Worm (Caenorhabditis elegans) whole organism, L2 larva: ENCODE data around the gene Y48A6B.3.

Source experiments
- F13H6.1 ChIP-seq: sonication (generic microtip); optimal IDR thresholded peaks from 2 replicates; lab custom pipeline; 2016; ENCODE audit warnings: missing genetic modification characterization, missing compliant biosample characterization
- Y55F3AM.14 ChIP-seq: fragments of 200-800 bp; sonication (Bioruptor generic); optimal IDR thresholded peaks from 2 replicates; lab custom pipeline; 2018; ENCODE audit warnings: mild to moderate bottlenecking, missing genetic modification characterization, missing compliant biosample characterization
- alr-1 ChIP-seq: fragments of 150-350 bp; optimal IDR thresholded peaks from 2 replicates; lab custom pipeline; 2014; ENCODE audit warnings: missing biosample characterization, missing genetic modification characterization
- ama-1 ChIP-seq: fragments of 150-350 bp; optimal IDR thresholded peaks from 2 replicates; lab custom pipeline; 2018; ENCODE audit warnings: inconsistent platforms
- blmp-1 ChIP-seq: sonication (generic microtip); optimal IDR thresholded peaks from 2 replicates; lab custom pipeline; 2017; ENCODE audit warnings: missing genetic modification characterization, mild to moderate bottlenecking, missing compliant biosample characterization, antibody characterized with exemption, moderate library complexity; ENCODE audit not compliant: insufficient read depth
- ceh-82 ChIP-seq: fragments of 150-350 bp; optimal IDR thresholded peaks from 2 replicates; lab custom pipeline; 2014; ENCODE audit warnings: missing biosample characterization, missing genetic modification characterization
- crh-2 ChIP-seq: sonication (generic microtip); optimal IDR thresholded peaks from 2 replicates; lab custom pipeline; 2017; ENCODE audit warnings: missing biosample characterization, missing genetic modification characterization
- egl-27 ChIP-seq: sonication (generic microtip); optimal IDR thresholded peaks from 3 replicates; lab custom pipeline; 2017; ENCODE audit warnings: missing biosample characterization, missing genetic modification reagents, missing genetic modification characterization
- fos-1 ChIP-seq: fragments of 150-350 bp; optimal IDR thresholded peaks from 2 replicates; lab custom pipeline; 2014; ENCODE audit warnings: missing biosample characterization, missing genetic modification characterization
- gmeb-1 ChIP-seq: fragments of 150-350 bp; optimal IDR thresholded peaks from 2 replicates; lab custom pipeline; 2014; ENCODE audit warnings: missing biosample characterization, missing genetic modification characterization
- lin-13 ChIP-seq: fragments of 150-350 bp; optimal IDR thresholded peaks from 2 replicates; lab custom pipeline; 2014; ENCODE audit warnings: missing biosample characterization, missing genetic modification reagents, missing genetic modification characterization
- lin-39 ChIP-seq: fragments of 150-350 bp; optimal IDR thresholded peaks from 2 replicates; lab custom pipeline; 2014; ENCODE audit warnings: missing biosample characterization, missing genetic modification reagents, missing genetic modification characterization
- lsy-2 ChIP-seq, 2 experiments: fragments of 150-350 bp in 1 of 2; sonication (generic microtip) in 1 of 2; optimal IDR thresholded peaks; 2 replicates each; lab custom pipeline; 2014 to 2017; ENCODE audit warnings: missing biosample characterization in 2 of 2, missing genetic modification characterization in 2 of 2
- mdl-1 ChIP-seq, 2 experiments: fragments of 150-350 bp in 1 of 2; sonication (generic microtip) in 1 of 2; optimal IDR thresholded peaks; 2 replicates each; lab custom pipeline; 2017; ENCODE audit warnings: missing biosample characterization in 2 of 2, missing genetic modification characterization in 2 of 2
- nhr-10 ChIP-seq: sonication (generic microtip); optimal IDR thresholded peaks from 2 replicates; lab custom pipeline; 2017; ENCODE audit warnings: missing biosample characterization, missing genetic modification characterization
- nhr-11 ChIP-seq: fragments of 150-350 bp; optimal IDR thresholded peaks from 2 replicates; lab custom pipeline; 2014; ENCODE audit warnings: missing biosample characterization, missing genetic modification characterization
- nhr-12 ChIP-seq: fragments of 150-350 bp; optimal IDR thresholded peaks from 2 replicates; lab custom pipeline; 2014; ENCODE audit warnings: missing biosample characterization, missing genetic modification characterization
- nhr-21 ChIP-seq: fragments of 150-350 bp; optimal IDR thresholded peaks from 2 replicates; lab custom pipeline; 2014; ENCODE audit warnings: missing biosample characterization, missing genetic modification characterization
- nhr-23 ChIP-seq: fragments of 150-350 bp; optimal IDR thresholded peaks from 2 replicates; lab custom pipeline; 2014; ENCODE audit warnings: missing biosample characterization, missing genetic modification reagents, missing genetic modification characterization
- nhr-237 ChIP-seq: fragments of 150-350 bp; optimal IDR thresholded peaks from 2 replicates; lab custom pipeline; 2014; ENCODE audit warnings: missing biosample characterization, missing genetic modification characterization
- nhr-25 ChIP-seq: fragments of 150-350 bp; sonication (generic microtip); optimal IDR thresholded peaks from 3 replicates; lab custom pipeline; 2014; ENCODE audit warnings: missing biosample characterization, missing genetic modification characterization
- nhr-6 ChIP-seq: fragments of 150-350 bp; optimal IDR thresholded peaks from 2 replicates; lab custom pipeline; 2014; ENCODE audit warnings: missing biosample characterization, missing genetic modification characterization
- nhr-77 ChIP-seq: fragments of 150-350 bp; optimal IDR thresholded peaks from 2 replicates; lab custom pipeline; 2014; ENCODE audit warnings: missing biosample characterization, missing genetic modification characterization
- sem-4 ChIP-seq: fragments of 150-350 bp; optimal IDR thresholded peaks from 2 replicates; lab custom pipeline; 2014; ENCODE audit warnings: missing biosample characterization, missing genetic modification reagents, missing genetic modification characterization
- skn-1 ChIP-seq: sonication (generic microtip); optimal IDR thresholded peaks from 2 replicates; lab custom pipeline; 2017; ENCODE audit warnings: missing biosample characterization, missing genetic modification characterization
- sma-3 ChIP-seq: sonication (generic microtip); optimal IDR thresholded peaks from 2 replicates; lab custom pipeline; 2016; ENCODE audit warnings: missing genetic modification reagents, missing genetic modification characterization, missing compliant biosample characterization
- sma-9 ChIP-seq, 2 experiments: fragments of 150-350 bp in 1 of 2; sonication (generic microtip) in 1 of 2; optimal IDR thresholded peaks; 2 replicates each; lab custom pipeline; 2014 to 2016; ENCODE audit warnings: missing genetic modification characterization in 2 of 2, mild to moderate bottlenecking in 1 of 2, missing biosample characterization in 1 of 2, missing compliant biosample characterization in 1 of 2, missing genetic modification reagents in 1 of 2, moderate library complexity in 1 of 2
- unc-39 ChIP-seq: fragments of 150-350 bp; optimal IDR thresholded peaks from 2 replicates; lab custom pipeline; 2014; ENCODE audit warnings: missing biosample characterization, missing genetic modification characterization
- unc-55 ChIP-seq: fragments of 150-350 bp; sonication (generic microtip); optimal IDR thresholded peaks from 3 replicates; lab custom pipeline; 2014; ENCODE audit warnings: missing biosample characterization, missing genetic modification reagents, missing genetic modification characterization
- ztf-1 ChIP-seq: fragments of 200-800 bp; sonication (Bioruptor generic); conservative IDR thresholded peaks from 2 replicates; pipeline ENCODE4 v1.3.6; 2022; ENCODE audit warnings: missing genetic modification characterization, missing compliant biosample characterization

Gene Y48A6B.3

DNA sequence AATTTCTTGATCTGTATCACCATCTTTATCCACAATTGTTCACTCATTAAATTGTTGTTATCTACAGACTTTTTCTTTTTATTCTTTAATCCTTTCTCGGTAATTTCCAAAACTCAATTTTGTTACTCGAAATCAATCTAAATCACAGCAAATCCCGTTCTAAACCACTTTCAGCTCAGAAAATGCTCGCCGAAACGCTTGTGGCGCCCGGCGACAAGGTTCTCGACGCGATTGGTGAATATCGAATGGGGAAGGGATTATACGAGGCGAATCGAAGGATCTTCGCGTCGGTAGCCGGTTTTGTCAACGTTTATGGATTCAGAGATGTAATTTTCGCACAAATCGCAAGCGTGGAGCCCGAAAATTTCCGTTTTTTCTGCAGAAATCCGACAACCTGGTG is 847 bp downstream of the Y48A6B.3 start, which contains the start of gene exos-1:
exos-1 (plus strand) TSS at position 175 of the 400 bp plus-strand sequence.
- no peak for TF ChIP-seq ama-1 (lab: Kevin White, UChicago)
- no peak for TF ChIP-seq unc-55 (GFP tag; lab: Kevin White, UChicago)
- TF ChIP-seq Y55F3AM.14 (GFP tag; lab: Kevin White, UChicago) = no peak
- TF ChIP-seq nhr-237 (tag; lab: Kevin White, UChicago) = no peak
- TF ChIP-seq blmp-1 (tag; lab: Kevin White, UChicago) = no peak
- TF ChIP-seq nhr-21 (tag; lab: Kevin White, UChicago) = no peak
- TF ChIP-seq crh-2 (tag; lab: Kevin White, UChicago) = no peak
- no peak for TF ChIP-seq nhr-77 (tag; lab: Kevin White, UChicago)
- no peak for TF ChIP-seq alr-1 (tag; lab: Kevin White, UChicago)
- TF ChIP-seq nhr-11 (tag; lab: Kevin White, UChicago) = no peak

DNA sequence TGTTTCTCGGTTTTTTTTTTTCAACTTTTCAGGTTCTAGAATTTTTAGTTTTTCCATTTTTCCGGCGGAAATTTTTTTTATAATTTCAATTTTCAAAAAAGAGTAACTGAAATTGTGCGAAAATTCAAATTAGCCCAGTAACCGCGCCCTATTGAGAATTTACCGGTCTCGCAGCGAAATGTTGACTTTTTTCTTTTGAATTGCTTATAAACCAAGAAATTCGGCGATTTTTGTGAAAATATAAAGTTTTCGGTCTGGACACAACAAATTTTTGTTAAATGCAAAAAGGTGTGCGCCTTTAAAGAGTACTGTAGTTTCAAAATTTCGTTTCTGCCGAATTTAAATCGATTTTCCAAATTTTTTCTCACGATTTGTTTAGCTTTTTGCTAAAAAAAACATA is 2.6 kb downstream of the Y48A6B.3 start:
- TF ChIP-seq sma-3 (GFP tag; lab: Kevin White, UChicago) (no peak), lin-39 (tag; lab: Kevin White, UChicago) (no peak)

DNA sequence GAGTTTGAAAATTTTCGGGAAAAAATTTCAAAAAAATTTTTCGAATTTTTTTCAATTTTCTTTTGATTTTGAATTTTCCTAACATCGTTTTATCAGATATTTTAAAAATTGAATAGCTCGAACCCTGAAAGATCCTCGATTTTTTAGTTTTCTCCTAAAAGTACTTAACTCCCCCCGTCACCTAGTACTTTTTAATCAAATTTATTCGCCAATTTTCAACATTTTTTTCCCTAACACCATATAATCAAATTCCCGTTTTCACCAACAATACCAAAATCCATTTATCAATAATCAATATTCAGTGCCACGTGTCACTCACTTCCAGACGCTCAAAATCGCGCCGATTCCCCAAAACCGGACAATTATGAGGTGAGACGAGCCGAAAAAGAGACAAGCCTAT is 4.2 kb downstream of the Y48A6B.3 start, which contains the start of gene kvs-4:
kvs-4 (plus strand) TSS at position 301 of the 400 bp plus-strand sequence.
- no peak for TF ChIP-seq lin-13
- TF ChIP-seq nhr-10 (tag; lab: Kevin White, UChicago) = no peak
- TF ChIP-seq ceh-82 (tag; lab: Kevin White, UChicago) = no peak
- TF ChIP-seq egl-27 = no peak
- no peak for TF ChIP-seq lsy-2 (tag; optimal IDR thresholded peaks at IDR 0.05; lab: Kevin White, UChicago)
- TF ChIP-seq unc-39 (tag; lab: Kevin White, UChicago) = no peak

DNA sequence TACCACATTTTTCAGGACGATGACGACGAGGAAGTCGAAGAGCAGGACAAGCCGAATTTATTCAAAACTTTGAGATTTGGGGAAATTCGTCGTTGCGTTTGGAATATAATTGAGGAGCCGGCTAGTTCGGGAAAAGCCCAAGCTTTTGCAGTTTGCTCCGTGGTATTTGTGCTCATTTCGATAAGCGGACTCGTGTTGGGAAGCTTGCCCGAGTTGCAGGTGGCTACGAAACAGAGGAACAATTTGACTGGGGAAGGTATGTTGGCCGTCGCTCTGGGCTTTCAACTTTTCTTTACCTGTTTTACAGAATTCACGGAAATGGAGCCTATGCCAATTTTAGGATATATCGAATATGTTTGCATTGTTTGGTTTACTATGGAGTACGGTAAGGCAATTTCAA is 14.3 kb downstream of the Y48A6B.3 start:
- TF ChIP-seq skn-1 (no peak), alr-1 (tag; lab: Kevin White, UChicago) (no peak)

DNA sequence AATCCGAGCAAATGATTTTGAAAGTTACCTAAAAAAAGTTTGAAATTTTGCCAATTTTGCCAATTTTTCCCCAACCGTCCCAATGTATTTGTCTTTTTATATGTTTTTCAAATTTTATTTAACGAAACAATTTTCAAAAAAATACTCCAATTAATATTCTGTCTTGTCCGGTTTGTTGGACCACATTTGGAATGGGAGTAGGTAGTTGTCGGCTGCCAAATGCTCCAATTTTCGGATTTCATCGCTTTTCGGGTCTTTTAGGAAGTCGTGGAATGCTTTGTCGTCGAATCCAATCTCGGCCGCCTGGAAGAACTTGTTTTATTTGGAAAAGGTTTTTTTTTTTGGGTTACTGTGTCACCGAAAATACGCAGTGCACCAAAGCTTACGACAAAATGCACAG is 17.1 kb downstream of the Y48A6B.3 start:
- TF ChIP-seq ama-1 (lab: Kevin White, UChicago) (no peak), F13H6.1 (tag; lab: Kevin White, UChicago) (no peak), sem-4 (tag; lab: Kevin White, UChicago) (no peak), sma-9 (GFP tag; optimal IDR thresholded peaks at IDR 0.05; lab: Kevin White, UChicago) (no peak), sma-9 (tag; optimal IDR thresholded peaks at IDR 0.05; lab: Kevin White, UChicago) (no peak), sma-3 (GFP tag; lab: Kevin White, UChicago) (no peak), nhr-237 (tag; lab: Kevin White, UChicago) (no peak), alr-1 (tag; lab: Kevin White, UChicago) (no peak), nhr-11 (tag; lab: Kevin White, UChicago) (no peak), nhr-12 (tag; lab: Kevin White, UChicago) (no peak), lin-13 (no peak), ztf-1 (no peak), nhr-6 (tag; lab: Kevin White, UChicago) (no peak)

DNA sequence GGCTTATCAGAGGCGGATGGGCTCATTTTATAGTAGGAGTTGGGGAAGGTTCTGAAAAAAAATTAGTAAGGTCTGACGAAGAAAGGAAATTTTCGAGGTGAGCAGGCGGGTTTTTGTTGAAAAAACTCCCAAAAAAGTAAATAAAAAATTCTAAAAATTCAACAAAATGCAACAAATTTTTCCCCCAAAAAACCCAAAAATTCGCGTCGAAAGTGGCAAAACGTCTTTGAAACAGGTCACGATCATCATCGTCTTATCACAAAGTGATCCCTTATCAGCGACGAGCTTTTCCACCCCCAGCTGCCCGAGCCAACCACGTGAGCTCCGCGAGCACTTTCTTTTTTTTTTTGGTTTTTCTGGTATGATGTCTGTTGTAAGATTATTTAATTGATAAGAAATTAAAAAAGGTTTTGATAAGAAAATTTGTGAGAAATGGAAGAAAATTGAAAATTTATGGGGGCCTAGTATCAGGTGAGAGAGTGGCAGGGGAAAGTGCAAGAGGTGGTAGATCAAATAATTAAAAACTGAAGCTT is 18.6 kb downstream of the Y48A6B.3 start, which contains the start of gene Y48A6B.7:
Y48A6B.7 (minus strand) TSS at position 51 of the 533 bp plus-strand sequence.
- TF ChIP-seq crh-2 (tag; lab: Kevin White, UChicago) (peak; percentile 71), sma-3 (GFP tag; lab: Kevin White, UChicago) (peak; percentile 31), egl-27 (peak; percentile 18), nhr-25 (tag; lab: Kevin White, UChicago) (no peak), mdl-1 (tag; optimal IDR thresholded peaks at IDR 0.05; lab: Kevin White, UChicago) (peak in 1 of 2 experiments; percentile 70), F13H6.1 (tag; lab: Kevin White, UChicago) (peak; percentile 48), gmeb-1 (tag; lab: Kevin White, UChicago) (peak; percentile 70), nhr-23 (tag; lab: Kevin White, UChicago) (no peak), fos-1 (tag; lab: Kevin White, UChicago) (peak; percentile 88), lin-39 (tag; lab: Kevin White, UChicago) (no peak), sma-9 (GFP tag; optimal IDR thresholded peaks at IDR 0.05; lab: Kevin White, UChicago) (peak; percentile 78), sma-9 (tag; optimal IDR thresholded peaks at IDR 0.05; lab: Kevin White, UChicago) (no peak)
